Fruit fly (Drosophila melanogaster) whole organism, embryonic: ENCODE results near the gene Tgt.

Experiments
- Asciz ChIP-seq: fragments of 200-800 bp; sonication (Bioruptor generic); optimal IDR thresholded peaks from 2 replicates; lab custom pipeline; 2017; ENCODE audit warnings: missing biosample characterization, mild to moderate bottlenecking, missing genetic modification characterization, missing genetic modification reagents
- B-H2 ChIP-seq: fragments of 200-800 bp; sonication (Bioruptor generic); optimal IDR thresholded peaks from 2 replicates; lab custom pipeline; 2018; ENCODE audit warnings: missing biosample characterization, mild to moderate bottlenecking, missing genetic modification characterization
- CG10147 ChIP-seq: fragments of 200-800 bp; sonication (Bioruptor generic); optimal IDR thresholded peaks from 2 replicates; lab custom pipeline; 2019; ENCODE audit warnings: missing biosample characterization, mild to moderate bottlenecking, missing genetic modification characterization, moderate library complexity
- CG13775 ChIP-seq: fragments of 200-800 bp; sonication (Bioruptor generic); optimal IDR thresholded peaks from 3 replicates; lab custom pipeline; 2017; ENCODE audit warnings: missing biosample characterization, mild to moderate bottlenecking, missing genetic modification characterization
- CG15514 ChIP-seq: fragments of 200-800 bp; sonication (Bioruptor generic); optimal IDR thresholded peaks from 3 replicates; lab custom pipeline; 2017; ENCODE audit warnings: missing biosample characterization, missing genetic modification characterization, mild to moderate bottlenecking, moderate library complexity, missing genetic modification reagents
- CG17361 ChIP-seq: fragments of 200-800 bp; sonication (Bioruptor generic); IDR thresholded peaks from 3 replicates; pipeline ENCODE4 v1.3.6; 2022; ENCODE audit warnings: missing biosample characterization, missing genetic modification characterization
- CG17568 ChIP-seq: fragments of 200-800 bp; sonication (Bioruptor generic); optimal IDR thresholded peaks from 2 replicates; lab custom pipeline; 2018; ENCODE audit warnings: missing biosample characterization, mild to moderate bottlenecking, missing genetic modification characterization, moderate library complexity
- CG2678 ChIP-seq: fragments of 200-800 bp; sonication (Bioruptor generic); optimal IDR thresholded peaks from 3 replicates; lab custom pipeline; 2019; ENCODE audit warnings: missing biosample characterization, mild to moderate bottlenecking, missing genetic modification characterization, moderate library complexity
- CG31224 ChIP-seq: fragments of 200-800 bp; sonication (Bioruptor generic); IDR thresholded peaks from 2 replicates; pipeline ENCODE4 v1.3.6; 2022; ENCODE audit warnings: missing biosample characterization, missing genetic modification characterization
- CG3163 ChIP-seq: fragments of 200-800 bp; sonication (Bioruptor generic); optimal IDR thresholded peaks from 3 replicates; lab custom pipeline; 2016; ENCODE audit warnings: missing biosample characterization, missing genetic modification characterization
- CG34422 ChIP-seq: fragments of 200-800 bp; sonication (Bioruptor generic); IDR thresholded peaks from 3 replicates; pipeline ENCODE4 v1.3.6; 2022; ENCODE audit warnings: missing biosample characterization, missing genetic modification characterization
- CG3847 ChIP-seq: fragments of 200-800 bp; sonication (Bioruptor generic); IDR thresholded peaks from 2 replicates; pipeline ENCODE4 v1.3.6; 2022; ENCODE audit warnings: missing biosample characterization, missing genetic modification characterization
- CG4360 ChIP-seq: fragments of 200-800 bp; sonication (Bioruptor generic); IDR thresholded peaks from 2 replicates; pipeline ENCODE4 v1.3.6; 2022; ENCODE audit warnings: missing biosample characterization, missing genetic modification characterization
- CG8944 ChIP-seq: fragments of 200-800 bp; sonication (Bioruptor generic); optimal IDR thresholded peaks from 3 replicates; lab custom pipeline; 2016; ENCODE audit warnings: missing biosample characterization, missing genetic modification characterization
- CG9817 ChIP-seq: fragments of 200-800 bp; sonication (Bioruptor generic); optimal IDR thresholded peaks from 2 replicates; lab custom pipeline; 2018; ENCODE audit warnings: missing biosample characterization, mild to moderate bottlenecking, missing genetic modification characterization, moderate library complexity
- Elba2 ChIP-seq: fragments of 200-800 bp; sonication (Bioruptor generic); optimal IDR thresholded peaks from 3 replicates; lab custom pipeline; 2016; ENCODE audit warnings: missing biosample characterization, missing genetic modification characterization
- Gug ChIP-seq: fragments of 200-800 bp; sonication (Bioruptor generic); IDR thresholded peaks from 4 replicates; pipeline ENCODE4 v1.3.6; 2022; ENCODE audit warnings: missing biosample characterization, missing genetic modification characterization
- HHEX ChIP-seq: fragments of 200-800 bp; sonication (Bioruptor generic); optimal IDR thresholded peaks from 3 replicates; lab custom pipeline; 2017; ENCODE audit warnings: missing biosample characterization, mild to moderate bottlenecking, missing genetic modification characterization, missing genetic modification reagents
- HmgD ChIP-seq: fragments of 200-800 bp; sonication (Bioruptor generic); optimal IDR thresholded peaks from 3 replicates; lab custom pipeline; 2016; ENCODE audit warnings: missing biosample characterization, missing genetic modification characterization
- Lhr ChIP-seq: fragments of 200-800 bp; sonication (Bioruptor generic); optimal IDR thresholded peaks from 3 replicates; lab custom pipeline; 2017; ENCODE audit warnings: mild to moderate bottlenecking, missing biosample characterization, missing genetic modification reagents, missing genetic modification characterization
- Max ChIP-seq: fragments of 200-800 bp; sonication (Bioruptor generic); optimal IDR thresholded peaks from 2 replicates; lab custom pipeline; 2016; ENCODE audit warnings: missing biosample characterization, mild to moderate bottlenecking, missing genetic modification characterization
- Myb ChIP-seq: fragments of 200-800 bp; sonication (Bioruptor generic); optimal IDR thresholded peaks from 2 replicates; lab custom pipeline; 2016; ENCODE audit warnings: missing biosample characterization, missing genetic modification characterization
- Stat92E ChIP-seq, 3 experiments: fragments of >200 bp in 2 of 3; fragments of 200-800 bp in 1 of 3; sonication (Bioruptor generic) in 1 of 3; optimal IDR thresholded peaks; 2 replicates each; lab custom pipeline; 2017 to 2019; ENCODE audit warnings: missing biosample characterization in 3 of 3, missing genetic modification characterization in 3 of 3, mild to moderate bottlenecking in 1 of 3, moderate library complexity in 1 of 3
- Xrp1 ChIP-seq: fragments of 200-800 bp; sonication (Bioruptor generic); IDR thresholded peaks from 2 replicates; pipeline ENCODE4 v1.3.6; 2022; ENCODE audit warnings: missing biosample characterization, missing genetic modification characterization
- bcd ChIP-seq: fragments of 200-800 bp; sonication (Bioruptor generic); optimal IDR thresholded peaks from 2 replicates; lab custom pipeline; 2017; ENCODE audit warnings: missing biosample characterization, mild to moderate bottlenecking, missing genetic modification characterization
- bigmax ChIP-seq: fragments of 200-800 bp; sonication (Bioruptor generic); optimal IDR thresholded peaks from 2 replicates; lab custom pipeline; 2018; ENCODE audit warnings: missing biosample characterization, mild to moderate bottlenecking, missing genetic modification characterization
- dati ChIP-seq: fragments of 200-800 bp; sonication (Bioruptor generic); IDR thresholded peaks from 2 replicates; pipeline ENCODE4 v1.3.6; 2022; ENCODE audit warnings: missing biosample characterization, missing genetic modification characterization
- dpn ChIP-seq, 2 experiments: fragments of 200-800 bp; sonication (Bioruptor generic); optimal IDR thresholded peaks; 3 replicates each; lab custom pipeline; 2016; ENCODE audit warnings: missing biosample characterization in 2 of 2, missing genetic modification characterization in 2 of 2
- gcm2 ChIP-seq: fragments of 200-800 bp; sonication (Bioruptor generic); optimal IDR thresholded peaks from 2 replicates; lab custom pipeline; 2016; ENCODE audit warnings: missing biosample characterization, missing genetic modification characterization
- grau ChIP-seq: fragments of 200-800 bp; optimal IDR thresholded peaks from 3 replicates; lab custom pipeline; 2019; ENCODE audit warnings: missing biosample characterization, mild to moderate bottlenecking, missing genetic modification characterization, moderate library complexity
- gsb ChIP-seq: fragments of 200-800 bp; sonication (Bioruptor generic); IDR thresholded peaks from 2 replicates; pipeline ENCODE4 v1.3.6; 2022; ENCODE audit warnings: missing biosample characterization, missing genetic modification characterization
- gt ChIP-seq: fragments of 200-800 bp; sonication (Bioruptor generic); IDR thresholded peaks from 2 replicates; pipeline ENCODE4 v1.3.6; 2022; ENCODE audit warnings: missing biosample characterization, missing genetic modification characterization
- her ChIP-seq: fragments of 200-800 bp; sonication (Bioruptor generic); optimal IDR thresholded peaks from 2 replicates; lab custom pipeline; 2016; ENCODE audit warnings: missing biosample characterization, missing genetic modification characterization
- luna ChIP-seq: fragments of 200-800 bp; sonication (Bioruptor generic); optimal IDR thresholded peaks from 2 replicates; lab custom pipeline; 2016; ENCODE audit warnings: missing biosample characterization, missing genetic modification characterization
- maf-S ChIP-seq: fragments of 200-800 bp; sonication (Bioruptor generic); optimal IDR thresholded peaks from 2 replicates; lab custom pipeline; 2016; ENCODE audit warnings: missing biosample characterization, missing genetic modification characterization
- otp ChIP-seq: fragments of 200-800 bp; sonication (Bioruptor generic); IDR thresholded peaks from 3 replicates; pipeline ENCODE4, ENCODE4 v1.3.6; 2022; ENCODE audit warnings: missing biosample characterization, missing genetic modification characterization
- pb ChIP-seq: fragments of 200-800 bp; sonication (Bioruptor generic); optimal IDR thresholded peaks from 3 replicates; lab custom pipeline; 2016; ENCODE audit warnings: missing biosample characterization, missing genetic modification characterization
- phol ChIP-seq: fragments of 200-800 bp; sonication (Bioruptor generic); optimal IDR thresholded peaks from 3 replicates; lab custom pipeline; 2018; ENCODE audit warnings: missing biosample characterization, mild to moderate bottlenecking, missing genetic modification characterization, moderate library complexity
- prd ChIP-seq, 3 experiments: fragments of >200 bp in 2 of 3; fragments of 200-800 bp in 1 of 3; sonication (Bioruptor generic) in 1 of 3; optimal IDR thresholded peaks in 2 of 3; IDR thresholded peaks in 1 of 3; 2 replicates in 2 of 3; 3 replicates in 1 of 3; pipeline versions ENCODE4 v1.3.6 to Lab custom; 2017 to 2022; ENCODE audit warnings: missing biosample characterization in 1 of 3, missing genetic modification characterization in 1 of 3
- psq ChIP-seq: fragments of 200-800 bp; sonication (Bioruptor generic); optimal IDR thresholded peaks from 2 replicates; lab custom pipeline; 2017; ENCODE audit warnings: missing biosample characterization, missing genetic modification characterization
- pzg ChIP-seq: fragments of 200-800 bp; sonication (Bioruptor generic); optimal IDR thresholded peaks from 3 replicates; lab custom pipeline; 2018; ENCODE audit warnings: missing biosample characterization, mild to moderate bottlenecking, missing genetic modification characterization, moderate library complexity
- sim ChIP-seq: fragments of 200-800 bp; sonication (Bioruptor generic); IDR thresholded peaks from 2 replicates; pipeline ENCODE4 v1.3.6; 2022; ENCODE audit warnings: missing biosample characterization, missing genetic modification characterization
- sug ChIP-seq: fragments of 200-800 bp; optimal IDR thresholded peaks from 2 replicates; lab custom pipeline; 2019; ENCODE audit warnings: missing biosample characterization, mild to moderate bottlenecking, missing genetic modification characterization, moderate library complexity
- tap ChIP-seq: fragments of 200-800 bp; optimal IDR thresholded peaks from 3 replicates; lab custom pipeline; 2019; ENCODE audit warnings: missing biosample characterization, mild to moderate bottlenecking, missing genetic modification characterization, moderate library complexity
- vvl ChIP-seq: fragments of 200-800 bp; sonication (Bioruptor generic); IDR thresholded peaks from 2 replicates; pipeline ENCODE4 v1.3.6; 2022; ENCODE audit warnings: missing biosample characterization, missing genetic modification characterization
- zen2 ChIP-seq: fragments of 200-800 bp; sonication (Bioruptor generic); IDR thresholded peaks from 3 replicates; pipeline ENCODE4 v1.3.6; 2022; ENCODE audit warnings: missing biosample characterization, missing genetic modification characterization; ENCODE audit not compliant: partially characterized antibody
- zf30C ChIP-seq: fragments of 200-800 bp; sonication (Bioruptor generic); optimal IDR thresholded peaks from 3 replicates; lab custom pipeline; 2018; ENCODE audit warnings: missing biosample characterization, mild to moderate bottlenecking, missing genetic modification characterization
- zfh1 ChIP-seq: fragments of 200-800 bp; sonication (Bioruptor generic); IDR thresholded peaks from 3 replicates; pipeline ENCODE4 v1.3.6; 2022; ENCODE audit warnings: missing biosample characterization, missing genetic modification characterization

Gene Tgt

DNA sequence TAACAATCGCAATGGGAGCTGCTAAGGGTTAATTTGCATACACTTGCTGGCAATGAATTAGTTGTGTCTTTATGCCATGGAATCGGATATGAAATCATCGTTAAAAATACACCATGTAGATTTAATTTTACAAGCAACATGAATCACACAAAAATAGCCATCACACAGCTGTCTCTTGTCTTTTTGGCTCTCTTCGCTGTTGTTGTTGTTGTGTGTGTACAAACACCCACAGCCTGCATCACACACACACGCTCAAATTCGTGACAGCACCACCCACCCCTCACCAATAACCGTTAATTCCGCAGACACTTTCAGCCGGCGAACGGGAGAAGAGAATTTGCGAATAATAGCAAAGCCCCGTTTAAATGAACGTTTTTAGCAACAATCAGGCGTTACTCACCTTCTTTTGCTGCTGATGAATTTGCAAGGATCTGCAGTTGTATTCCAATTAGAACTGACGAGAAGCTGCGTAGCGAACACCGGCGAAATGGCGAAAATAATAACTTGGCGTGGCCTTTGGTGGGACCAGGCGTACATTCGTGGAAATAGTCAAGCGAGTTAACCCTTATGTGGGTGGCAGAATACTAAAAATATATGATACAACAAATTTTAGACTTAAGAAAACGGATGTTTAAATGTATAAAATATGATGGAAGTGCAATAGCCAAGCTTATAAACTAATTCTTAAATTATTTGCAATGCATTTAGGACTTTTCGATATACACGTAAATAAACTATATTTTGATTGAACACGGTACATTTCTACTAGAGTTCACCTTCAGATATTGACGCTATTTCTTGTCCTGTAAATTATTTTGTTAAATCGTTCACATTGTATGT lies 26.0 kb upstream of the Tgt start, which contains the start of gene capt (continued):
- TF ChIP-seq CG13775 (GFP tag; lab: Kevin White, UChicago) (peak; percentile 45), vvl (GFP tag; lab: Robert Waterston, UW) (peak; percentile 27; the same call in 1 of the 2 replicates), pzg (GFP tag; lab: Kevin White, UChicago) (peak; percentile 39), CG31224 (GFP tag; lab: Robert Waterston, UW) (no peak), Elba2 (GFP tag; lab: Kevin White, UChicago) (peak; percentile 79), HHEX (no peak), phol (tag; lab: Kevin White, UChicago) (peak; percentile 23), zen2 (GFP tag; lab: Robert Waterston, UW) (no peak), Lhr (peak; percentile 12), dati (no peak), bigmax (peak; percentile 52), CG17568 (GFP tag; lab: Kevin White, UChicago) (no peak), CG3163 (GFP tag; lab: Kevin White, UChicago) (no peak), maf-S (no peak), Xrp1 (GFP tag; lab: Robert Waterston, UW) (peak; percentile 18; the same call in 1 of the 2 replicates), zfh1 (GFP tag; lab: Robert Waterston, UW) (0 out of 3 replicates have a peak, but pooled peaks have one; percentile 30), psq (no peak), CG4360 (peak; percentile 88), prd (optimal IDR thresholded peaks at IDR 0.05; lab: Kevin White, UChicago) (no peak), prd (GFP tag; IDR thresholded peaks at IDR 0.05; lab: Robert Waterston, UW) (peak; percentile 56; the same call in 2 of the 3 replicates), Myb (GFP tag; lab: Kevin White, UChicago) (peak; percentile 10), otp (GFP tag; lab: Robert Waterston, UW) (no peak), her (GFP tag; lab: Kevin White, UChicago) (peak; percentile 2), pb (GFP tag; lab: Kevin White, UChicago) (no peak), Asciz (GFP tag; lab: Kevin White, UChicago) (no peak), gcm2 (GFP tag; lab: Kevin White, UChicago) (no peak), CG10147 (GFP tag; lab: Kevin White, UChicago) (no peak), CG8944 (no peak), CG2678 (tag; lab: Kevin White, UChicago) (no peak), luna (GFP tag; lab: Kevin White, UChicago) (no peak), Gug (GFP tag; lab: Robert Waterston, UW) (0 out of 4 replicates have a peak, but pooled peaks have one; percentile 16), CG15514 (peak; percentile 50), dpn (GFP tag; optimal IDR thresholded peaks at IDR 0.05; lab: Kevin White, UChicago) (peak; percentile 24 to 28), CG3847 (GFP tag; lab: Robert Waterston, UW) (0 out of 2 replicates have a peak, but pooled peaks have one; percentile 11), HmgD (GFP tag; lab: Kevin White, UChicago) (no peak), Stat92E (GFP tag; optimal IDR thresholded peaks at IDR 0.05; lab: Kevin White, UChicago) (no peak), grau (tag; lab: Kevin White, UChicago) (peak; percentile 39), sug (peak; percentile 38), zf30C (no peak), sim (GFP tag; lab: Robert Waterston, UW) (no peak), Max (no peak), bcd (GFP tag; lab: Kevin White, UChicago) (peak; percentile 26), gsb (GFP tag; lab: Robert Waterston, UW) (no peak), CG34422 (peak; percentile 95), gt (GFP tag; lab: Robert Waterston, UW) (no peak), B-H2 (GFP tag; lab: Kevin White, UChicago) (no peak), CG17361 (GFP tag; lab: Robert Waterston, UW) (peak; percentile 58; the same call in 2 of the 3 replicates), tap (tag; lab: Kevin White, UChicago) (no peak), CG9817 (tag; lab: Kevin White, UChicago) (peak; percentile 45)
